Fruit fly (Drosophila melanogaster): ENCODE measurements around the gene Mks1.

DNA sequence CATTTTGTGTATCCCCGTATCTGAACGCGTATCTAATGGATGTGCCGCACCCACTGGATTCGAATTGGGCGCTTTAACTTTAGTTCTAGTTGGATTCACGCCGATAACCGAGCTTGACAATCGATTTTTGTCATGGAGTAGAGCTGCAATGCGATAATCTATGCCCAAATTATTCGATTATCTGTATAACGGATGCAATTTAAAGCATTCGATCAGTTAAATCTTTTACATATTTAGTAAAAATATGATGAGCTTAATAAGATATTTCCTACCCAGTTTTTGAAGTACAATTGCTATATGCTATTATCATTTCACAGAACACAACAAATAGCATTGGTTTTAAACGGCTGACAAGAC, 29.2 kb downstream of the Mks1 start:
- TF ChIP-seq Hr39 (GFP tag; optimal IDR thresholded peaks at IDR 0.05) (no peak), CG1621 (tag; optimal IDR thresholded peaks at IDR 0.05) (no peak), CG6854 (GFP tag; optimal IDR thresholded peaks at IDR 0.05) (no peak), CG32006 (GFP tag; optimal IDR thresholded peaks at IDR 0.05) (no peak), CG6792 (GFP tag; optimal IDR thresholded peaks at IDR 0.05) (no peak), CG6808 (GFP tag; optimal IDR thresholded peaks at IDR 0.05) (no peak), pdm3 (GFP tag; optimal IDR thresholded peaks at IDR 0.05) (no peak), fd59A (GFP tag; optimal IDR thresholded peaks at IDR 0.05) (no peak)
